Worm (Caenorhabditis elegans) whole organism, L1 larva: ENCODE data around the gene F55A11.11.

ENCODE experiments used
- C16A3.4 ChIP-seq: fragments of 150-350 bp; optimal IDR thresholded peaks from 2 replicates; lab custom pipeline; 2014; ENCODE audit warnings: missing biosample characterization, missing genetic modification characterization
- Y116A8C.19 ChIP-seq: sonication (generic microtip); optimal IDR thresholded peaks from 2 replicates; lab custom pipeline; 2016; ENCODE audit warnings: missing compliant biosample characterization, missing genetic modification characterization, borderline replicate concordance
- aha-1 ChIP-seq: fragments of 150-350 bp; optimal IDR thresholded peaks from 2 replicates; lab custom pipeline; 2014; ENCODE audit warnings: missing biosample characterization, missing genetic modification characterization
- alr-1 ChIP-seq: fragments of 200-800 bp; sonication (Bioruptor generic); optimal IDR thresholded peaks from 2 replicates; lab custom pipeline; 2018; ENCODE audit warnings: borderline replicate concordance, mild to moderate bottlenecking, missing genetic modification characterization, missing compliant biosample characterization
- blmp-1 ChIP-seq: fragments of 150-350 bp; optimal IDR thresholded peaks from 2 replicates; lab custom pipeline; 2014; ENCODE audit warnings: missing biosample characterization, missing genetic modification characterization
- ceh-63 ChIP-seq: fragments of 200-800 bp; sonication (Bioruptor generic); optimal IDR thresholded peaks from 2 replicates; lab custom pipeline; 2018; ENCODE audit warnings: mild to moderate bottlenecking, missing genetic modification characterization, missing compliant biosample characterization
- ceh-82 ChIP-seq, 3 experiments: fragments of 150-350 bp in 1 of 3; sonication (generic microtip) in 2 of 3; optimal IDR thresholded peaks; 2 replicates each; lab custom pipeline; 2014 to 2017; ENCODE audit warnings: missing biosample characterization in 3 of 3, missing genetic modification characterization in 3 of 3
- ceh-88 ChIP-seq: fragments of 200-800 bp; sonication (Bioruptor generic); IDR thresholded peaks from 2 replicates; pipeline ENCODE4 v1.3.6; 2022; ENCODE audit warnings: missing genetic modification characterization, missing compliant biosample characterization
- ceh-90 ChIP-seq: sonication (generic microtip); optimal IDR thresholded peaks from 2 replicates; lab custom pipeline; 2016; ENCODE audit warnings: missing genetic modification characterization, missing compliant biosample characterization
- ces-1 ChIP-seq: fragments of 150-350 bp; optimal IDR thresholded peaks from 2 replicates; lab custom pipeline; 2014; ENCODE audit warnings: missing biosample characterization, missing genetic modification reagents, missing genetic modification characterization
- dpl-1 ChIP-seq, 3 experiments: fragments of 150-350 bp in 2 of 3; sonication (generic microtip) in 1 of 3; optimal IDR thresholded peaks; 2 replicates each; lab custom pipeline; 2014 to 2017; ENCODE audit warnings: missing biosample characterization in 3 of 3, missing genetic modification characterization in 3 of 3, missing genetic modification reagents in 3 of 3
- dsc-1 ChIP-seq: sonication (generic microtip); optimal IDR thresholded peaks from 2 replicates; lab custom pipeline; 2016; ENCODE audit warnings: mild to moderate bottlenecking, missing genetic modification characterization, missing compliant biosample characterization
- efl-1 ChIP-seq, 4 experiments: fragments of 150-350 bp; optimal IDR thresholded peaks in 3 of 4; peaks in 1 of 4; 1 replicate in 1 of 4; 2 replicates in 3 of 4; lab custom pipeline; 2014; ENCODE audit warnings: missing biosample characterization in 2 of 4, missing genetic modification characterization in 2 of 4, missing genetic modification reagents in 2 of 4
- efl-3 ChIP-seq: fragments of 200-800 bp; sonication (Bioruptor generic); optimal IDR thresholded peaks from 2 replicates; lab custom pipeline; 2018; ENCODE audit warnings: mild to moderate bottlenecking, missing genetic modification characterization, missing compliant biosample characterization
- egl-13 ChIP-seq: sonication (generic microtip); optimal IDR thresholded peaks from 2 replicates; lab custom pipeline; 2016; ENCODE audit warnings: missing genotype, missing genetic modification reagents, missing genetic modification characterization, missing compliant biosample characterization
- egl-27 ChIP-seq, 2 experiments: fragments of 150-350 bp in 1 of 2; sonication (generic microtip); optimal IDR thresholded peaks; 3 replicates each; lab custom pipeline; 2017 to 2018; ENCODE audit warnings: missing biosample characterization in 2 of 2, missing genetic modification characterization in 2 of 2, missing genetic modification reagents in 2 of 2
- elt-2 ChIP-seq: sonication (generic microtip); optimal IDR thresholded peaks from 2 replicates; lab custom pipeline; 2016; ENCODE audit warnings: missing genetic modification characterization, mild to moderate bottlenecking, inconsistent platforms, missing compliant biosample characterization, missing genetic modification reagents
- elt-3 ChIP-seq, 6 experiments: fragments of 150-350 bp in 1 of 6; sonication (generic microtip); optimal IDR thresholded peaks; 2 replicates each; lab custom pipeline; 2017 to 2018; ENCODE audit warnings: missing biosample characterization in 6 of 6, missing genetic modification characterization in 6 of 6, inconsistent platforms in 1 of 6
- ets-5 ChIP-seq: fragments of 200-800 bp; sonication (Bioruptor generic); IDR thresholded peaks from 2 replicates; pipeline ENCODE4 v1.3.6; 2022; ENCODE audit warnings: missing genetic modification characterization, missing compliant biosample characterization
- fkh-10 ChIP-seq: sonication (generic microtip); optimal IDR thresholded peaks from 2 replicates; lab custom pipeline; 2017; ENCODE audit warnings: missing biosample characterization, missing genetic modification reagents, missing genetic modification characterization
- fkh-4 ChIP-seq: sonication (generic microtip); optimal IDR thresholded peaks from 2 replicates; lab custom pipeline; 2016; ENCODE audit warnings: missing compliant biosample characterization, missing genetic modification characterization, borderline replicate concordance
- fos-1 ChIP-seq: fragments of 150-350 bp; optimal IDR thresholded peaks from 2 replicates; lab custom pipeline; 2014; ENCODE audit warnings: missing biosample characterization, missing genetic modification characterization
- hpl-2 ChIP-seq: fragments of 150-350 bp; optimal IDR thresholded peaks from 2 replicates; lab custom pipeline; 2014; ENCODE audit warnings: missing biosample characterization, missing genetic modification reagents, missing genetic modification characterization
- jun-1 ChIP-seq: fragments of 150-350 bp; optimal IDR thresholded peaks from 2 replicates; lab custom pipeline; 2014; ENCODE audit warnings: missing biosample characterization, missing genetic modification reagents, missing genetic modification characterization
- lin-13 ChIP-seq: fragments of 150-350 bp; optimal IDR thresholded peaks from 2 replicates; lab custom pipeline; 2014; ENCODE audit warnings: missing biosample characterization, missing genetic modification reagents, missing genetic modification characterization
- lin-14 ChIP-seq: fragments of 200-800 bp; sonication (Bioruptor generic); optimal IDR thresholded peaks from 2 replicates; lab custom pipeline; 2018; ENCODE audit warnings: mild to moderate bottlenecking, missing genetic modification characterization, moderate library complexity, missing compliant biosample characterization
- lin-35 ChIP-seq, 2 experiments: fragments of 150-350 bp; optimal IDR thresholded peaks; 2 replicates each; lab custom pipeline; 2014; ENCODE audit warnings: missing biosample characterization in 2 of 2, missing genetic modification characterization in 2 of 2, missing genetic modification reagents in 2 of 2
- lin-39 ChIP-seq: fragments of 150-350 bp; optimal IDR thresholded peaks from 2 replicates; lab custom pipeline; 2014; ENCODE audit warnings: missing biosample characterization, missing genetic modification reagents, missing genetic modification characterization
- mab-9 ChIP-seq: fragments of 200-800 bp; sonication (Bioruptor generic); IDR thresholded peaks from 2 replicates; pipeline ENCODE4 v1.3.6; 2022; ENCODE audit warnings: missing genetic modification reagents, missing genetic modification characterization, missing compliant biosample characterization
- mdl-1 ChIP-seq, 2 experiments: fragments of 150-350 bp; optimal IDR thresholded peaks; 2 replicates each; lab custom pipeline; 2014 to 2017; ENCODE audit warnings: missing biosample characterization in 2 of 2, missing genetic modification characterization in 2 of 2, inconsistent platforms in 1 of 2
- mef-2 ChIP-seq: fragments of 150-350 bp; optimal IDR thresholded peaks from 2 replicates; lab custom pipeline; 2014; ENCODE audit warnings: missing biosample characterization, missing genetic modification characterization
- mep-1 ChIP-seq: fragments of 150-350 bp; optimal IDR thresholded peaks from 2 replicates; lab custom pipeline; 2014; ENCODE audit warnings: missing biosample characterization, missing genetic modification characterization
- nhr-11 ChIP-seq: fragments of 150-350 bp; optimal IDR thresholded peaks from 2 replicates; lab custom pipeline; 2014; ENCODE audit warnings: missing biosample characterization, missing genetic modification characterization
- nhr-12 ChIP-seq: sonication (generic microtip); optimal IDR thresholded peaks from 2 replicates; lab custom pipeline; 2017; ENCODE audit warnings: missing biosample characterization, missing genetic modification characterization
- nhr-19 ChIP-seq: fragments of 200-800 bp; sonication (Bioruptor generic); conservative IDR thresholded peaks from 2 replicates; pipeline ENCODE4 v1.3.6; 2022; ENCODE audit warnings: missing genetic modification characterization, missing compliant biosample characterization
- nhr-20 ChIP-seq: sonication (generic microtip); optimal IDR thresholded peaks from 2 replicates; lab custom pipeline; 2016; ENCODE audit warnings: mild to moderate bottlenecking, missing genetic modification characterization, missing compliant biosample characterization
- nhr-28 ChIP-seq: fragments of 150-350 bp; optimal IDR thresholded peaks from 2 replicates; lab custom pipeline; 2014; ENCODE audit warnings: missing biosample characterization, missing genetic modification characterization
- nhr-47 ChIP-seq: sonication (generic microtip); optimal IDR thresholded peaks from 2 replicates; lab custom pipeline; 2016; ENCODE audit warnings: mild to moderate bottlenecking, missing genetic modification characterization, moderate library complexity, missing compliant biosample characterization
- nhr-76 ChIP-seq: sonication (generic microtip); optimal IDR thresholded peaks from 2 replicates; lab custom pipeline; 2017; ENCODE audit warnings: missing biosample characterization, missing genetic modification characterization
- nhr-77 ChIP-seq: fragments of 150-350 bp; optimal IDR thresholded peaks from 2 replicates; lab custom pipeline; 2014; ENCODE audit warnings: missing biosample characterization, missing genetic modification characterization
- nhr-84 ChIP-seq: sonication (generic microtip); optimal IDR thresholded peaks from 2 replicates; lab custom pipeline; 2017; ENCODE audit warnings: missing biosample characterization, missing genetic modification characterization
- pag-3 ChIP-seq: sonication (generic microtip); optimal IDR thresholded peaks from 2 replicates; lab custom pipeline; 2017; ENCODE audit warnings: missing genetic modification characterization, mild to moderate bottlenecking, missing compliant biosample characterization, antibody characterized with exemption, borderline replicate concordance; ENCODE audit not compliant: insufficient read depth
- pqm-1 ChIP-seq: sonication (generic microtip); optimal IDR thresholded peaks from 3 replicates; lab custom pipeline; 2017; ENCODE audit warnings: missing biosample characterization, missing genetic modification characterization
- rnt-1 ChIP-seq: sonication (generic microtip); optimal IDR thresholded peaks from 2 replicates; lab custom pipeline; 2016; ENCODE audit warnings: mild to moderate bottlenecking, missing genetic modification characterization, moderate library complexity, missing compliant biosample characterization
- skn-1 ChIP-seq: fragments of 150-350 bp; optimal IDR thresholded peaks from 2 replicates; lab custom pipeline; 2014; ENCODE audit warnings: missing biosample characterization, missing genetic modification characterization
- snpc-4 ChIP-seq: fragments of 150-350 bp; optimal IDR thresholded peaks from 2 replicates; lab custom pipeline; 2014; ENCODE audit warnings: missing biosample characterization, missing genetic modification characterization
- sox-4 ChIP-seq: sonication (generic microtip); optimal IDR thresholded peaks from 2 replicates; lab custom pipeline; 2016; ENCODE audit warnings: missing genetic modification characterization, missing compliant biosample characterization
- sup-37 ChIP-seq: fragments of 200-800 bp; sonication (Bioruptor generic); optimal IDR thresholded peaks from 2 replicates; lab custom pipeline; 2018; ENCODE audit warnings: mild to moderate bottlenecking, missing genetic modification characterization, missing compliant biosample characterization
- tbx-2 ChIP-seq: sonication (generic microtip); optimal IDR thresholded peaks from 2 replicates; lab custom pipeline; 2016; ENCODE audit warnings: missing genetic modification characterization, missing compliant biosample characterization
- vab-15 ChIP-seq: sonication (generic microtip); optimal IDR thresholded peaks from 2 replicates; lab custom pipeline; 2017; ENCODE audit warnings: missing genotype, mild to moderate bottlenecking, missing genetic modification characterization, missing compliant biosample characterization
- xbp-1 ChIP-seq: sonication (generic microtip); optimal IDR thresholded peaks from 2 replicates; lab custom pipeline; 2016; ENCODE audit warnings: missing genetic modification characterization, missing compliant biosample characterization
- zip-4 ChIP-seq: fragments of 200-800 bp; sonication (Bioruptor generic); optimal IDR thresholded peaks from 2 replicates; lab custom pipeline; 2018; ENCODE audit warnings: mild to moderate bottlenecking, missing genetic modification characterization, moderate library complexity, missing compliant biosample characterization

The F55A11.11 gene

ce11 chrV:11823978-11824377 is 41.0 kb downstream of the F55A11.11 start (continued):
- TF ChIP-seq efl-1 (optimal IDR thresholded peaks at IDR 0.05; lab: Kevin White, UChicago) (peak; percentile 34 to 58), efl-1 (GFP tag; optimal IDR thresholded peaks at IDR 0.05 in 1 of 2; lab: Kevin White, UChicago) (peak; percentile 28 to 94), xbp-1 (peak; percentile 78), pag-3 (tag; lab: Kevin White, UChicago) (no peak), nhr-28 (tag; lab: Kevin White, UChicago) (no peak), aha-1 (tag; lab: Kevin White, UChicago) (peak; percentile 64), sox-4 (no peak), lin-14 (GFP tag; lab: Kevin White, UChicago) (peak; percentile 91), rnt-1 (tag; lab: Kevin White, UChicago) (peak; percentile 90), fkh-4 (no peak), skn-1 (tag; lab: Kevin White, UChicago) (peak; percentile 22), mab-9 (GFP tag; lab: Robert Waterston, UW) (peak; percentile 71), mdl-1 (tag; optimal IDR thresholded peaks at IDR 0.05; lab: Kevin White, UChicago) (peak in 1 of 2 experiments; percentile 88), alr-1 (tag; lab: Kevin White, UChicago) (no peak), fos-1 (tag; lab: Kevin White, UChicago) (peak; percentile 53), dpl-1 (GFP tag; optimal IDR thresholded peaks at IDR 0.05; lab: Kevin White, UChicago) (peak; percentile 28 to 58 (median 38)), ceh-88 (GFP tag; lab: Robert Waterston, UW) (peak; percentile 72), sup-37 (GFP tag; lab: Kevin White, UChicago) (peak; percentile 84), nhr-47 (tag; lab: Kevin White, UChicago) (peak; percentile 80), ets-5 (GFP tag; lab: Robert Waterston, UW) (no peak), nhr-19 (GFP tag; lab: Robert Waterston, UW) (peak; percentile 100), hpl-2 (GFP tag; lab: Kevin White, UChicago) (peak; percentile 50), ces-1 (GFP tag; lab: Kevin White, UChicago) (no peak), blmp-1 (peak; percentile 73), lin-35 (GFP tag; optimal IDR thresholded peaks at IDR 0.05; lab: Kevin White, UChicago) (peak; percentile 45 to 86), nhr-76 (tag; lab: Kevin White, UChicago) (no peak), tbx-2 (tag; lab: Kevin White, UChicago) (peak; percentile 89), vab-15 (tag; lab: Kevin White, UChicago) (no peak), egl-13 (tag; lab: Kevin White, UChicago) (peak; percentile 9), mef-2 (peak; percentile 40), nhr-20 (tag; lab: Kevin White, UChicago) (peak; percentile 97), dsc-1 (tag; lab: Kevin White, UChicago) (no peak), fkh-10 (GFP tag; lab: Kevin White, UChicago) (no peak), mep-1 (tag; lab: Kevin White, UChicago) (peak; percentile 90), nhr-84 (tag; lab: Kevin White, UChicago) (no peak), ceh-63 (GFP tag; lab: Kevin White, UChicago) (no peak), lin-13 (GFP tag; lab: Kevin White, UChicago) (peak; percentile 76), snpc-4 (tag; lab: Kevin White, UChicago) (peak; percentile 48), C16A3.4 (peak; percentile 75), jun-1 (tag; lab: Kevin White, UChicago) (peak; percentile 53), elt-2 (tag; lab: Kevin White, UChicago) (peak; percentile 90), elt-3 (tag; optimal IDR thresholded peaks at IDR 0.05; lab: Kevin White, UChicago) (peak in 4 of 6 experiments; percentile 57 to 90 (median 86)), zip-4 (GFP tag; lab: Kevin White, UChicago) (peak; percentile 28), Y116A8C.19 (tag; lab: Kevin White, UChicago) (no peak), egl-27 (tag; optimal IDR thresholded peaks at IDR 0.05; lab: Kevin White, UChicago) (no peak), ceh-90 (tag; lab: Kevin White, UChicago) (no peak), nhr-12 (tag; lab: Kevin White, UChicago) (no peak), ceh-82 (tag; optimal IDR thresholded peaks at IDR 0.05; lab: Kevin White, UChicago) (peak in 2 of 3 experiments; percentile 40 to 44), nhr-11 (tag; lab: Kevin White, UChicago) (peak; percentile 66), pqm-1 (tag; lab: Kevin White, UChicago) (no peak), nhr-77 (tag; lab: Kevin White, UChicago) (peak; percentile 82), lin-39 (tag; lab: Kevin White, UChicago) (peak; percentile 79), efl-3 (GFP tag; lab: Kevin White, UChicago) (no peak)
